Worm (Caenorhabditis elegans): Measurements from ENCODE around the gene srh-89.
A peak's percentile ranks its signal among the peaks of the same experiment; 100 is the strongest.

The srh-89 gene

ce11 chrV:7436911-7437310 is 27.7 kb downstream of the srh-89 start (continued):
- TF ChIP-seq alr-1 (tag; optimal IDR thresholded peaks at IDR 0.05; ENCODE audit: borderline replicate concordance) (no peak), lin-35 (GFP tag; optimal IDR thresholded peaks at IDR 0.05) (peak in 1 of 2 experiments; percentile 84), nhr-71 (tag; optimal IDR thresholded peaks at IDR 0.05) (peak; percentile 80), lir-3 (tag; optimal IDR thresholded peaks at IDR 0.05; ENCODE audit: poor library complexity) (no peak), nhr-90 (tag; optimal IDR thresholded peaks at IDR 0.05; ENCODE audit: poor library complexity) (peak; percentile 77), ceh-8 (GFP tag; optimal IDR thresholded peaks at IDR 0.05) (no peak), unc-130 (tag; optimal IDR thresholded peaks at IDR 0.05) (peak; percentile 72), mab-9 (GFP tag; IDR thresholded peaks at IDR 0.05) (no peak), xbp-1 (tag; optimal IDR thresholded peaks at IDR 0.05) (no peak), ets-5 (GFP tag; IDR thresholded peaks at IDR 0.05) (no peak), efl-3 (GFP tag; optimal IDR thresholded peaks at IDR 0.05) (no peak), sptf-1 (tag; optimal IDR thresholded peaks at IDR 0.05) (no peak), nhr-28 (tag; optimal IDR thresholded peaks at IDR 0.05) (no peak), aly-2 (tag; optimal IDR thresholded peaks at IDR 0.05) (no peak), blmp-1 (tag; optimal IDR thresholded peaks at IDR 0.05) (peak; percentile 94), mep-1 (tag; optimal IDR thresholded peaks at IDR 0.05) (peak; percentile 58), vab-15 (tag; optimal IDR thresholded peaks at IDR 0.05) (peak; percentile 21), Y116A8C.19 (tag; optimal IDR thresholded peaks at IDR 0.05; ENCODE audit: borderline replicate concordance) (no peak), aha-1 (tag; optimal IDR thresholded peaks at IDR 0.05) (no peak), lin-39 (tag; optimal IDR thresholded peaks at IDR 0.05) (no peak), fkh-10 (GFP tag; optimal IDR thresholded peaks at IDR 0.05) (no peak)

- no peak for TF ChIP-seq sup-37 (GFP tag; optimal IDR thresholded peaks at IDR 0.05)
- TF ChIP-seq isw-1 (GFP tag; IDR thresholded peaks at IDR 0.05): no peak
- no peak for TF ChIP-seq nhr-20 (tag; optimal IDR thresholded peaks at IDR 0.05)
- no peak for TF ChIP-seq lir-3 (tag; optimal IDR thresholded peaks at IDR 0.05; ENCODE audit: poor library complexity)
- TF ChIP-seq zip-4 (GFP tag; optimal IDR thresholded peaks at IDR 0.05): no peak
- no peak for TF ChIP-seq vab-15 (tag; optimal IDR thresholded peaks at IDR 0.05)
- TF ChIP-seq efl-1 (optimal IDR thresholded peaks at IDR 0.05): no peak
- TF ChIP-seq efl-1 (GFP tag; optimal IDR thresholded peaks at IDR 0.05 in 1 of 2): no peak
- TF ChIP-seq pqm-1 (tag; optimal IDR thresholded peaks at IDR 0.05): no peak
- no peak for TF ChIP-seq grh-1 (GFP tag; IDR thresholded peaks at IDR 0.05)
- TF ChIP-seq hlh-17 (GFP tag; optimal IDR thresholded peaks at IDR 0.05; ENCODE audit: borderline replicate concordance): no peak
Measured at ce11 chrV:7436509-7436908, 28.1 kb downstream of the srh-89 start.

ce11 chrV:7435376-7436204 is 29.0 kb downstream of the srh-89 start, which contains the start of the genes ddo-2 and F25E5.8:
TSS of gene ddo-2 (minus strand) at chrV:7435705.
TSS of gene F25E5.8 (plus strand) at chrV:7435930.
- TF ChIP-seq F16B12.6 (tag; optimal IDR thresholded peaks at IDR 0.05) (no peak), grh-1 (GFP tag; IDR thresholded peaks at IDR 0.05) (0 out of 2 replicates have a peak, but pooled peaks have one; percentile 7), C34B4.2 (tag; optimal IDR thresholded peaks at IDR 0.05) (no peak), zag-1 (tag; optimal IDR thresholded peaks at IDR 0.05) (no peak), lin-14 (GFP tag; optimal IDR thresholded peaks at IDR 0.05) (peak; percentile 18), lin-15B (tag; optimal IDR thresholded peaks at IDR 0.05) (no peak), unc-130 (tag; optimal IDR thresholded peaks at IDR 0.05) (peak; percentile 81), nhr-85 (tag) (peak; percentile 87), nhr-237 (tag; optimal IDR thresholded peaks at IDR 0.05) (no peak), sup-37 (GFP tag; optimal IDR thresholded peaks at IDR 0.05) (no peak), tbx-2 (tag; optimal IDR thresholded peaks at IDR 0.05) (peak; percentile 20), nhr-20 (tag; optimal IDR thresholded peaks at IDR 0.05) (peak; percentile 19), snu-23 (GFP tag; optimal IDR thresholded peaks at IDR 0.05) (peak; percentile 32), nhr-19 (GFP tag; conservative IDR thresholded peaks at IDR 0.05) (peak; percentile 72), skn-1 (tag; optimal IDR thresholded peaks at IDR 0.05) (peak; percentile 24), nhr-76 (tag; optimal IDR thresholded peaks at IDR 0.05) (no peak), alr-1 (tag; optimal IDR thresholded peaks at IDR 0.05; ENCODE audit: borderline replicate concordance) (no peak), blmp-1 (tag; optimal IDR thresholded peaks at IDR 0.05) (peak; percentile 83), elt-3 (tag; optimal IDR thresholded peaks at IDR 0.05) (peak in 1 of 6 experiments; percentile 68), nhr-90 (tag; optimal IDR thresholded peaks at IDR 0.05; ENCODE audit: poor library complexity) (peak; percentile 48), mab-9 (GFP tag; IDR thresholded peaks at IDR 0.05) (no peak), lin-35 (GFP tag; optimal IDR thresholded peaks at IDR 0.05) (peak in 1 of 2 experiments; percentile 31), mdl-1 (tag; optimal IDR thresholded peaks at IDR 0.05) (peak in 1 of 2 experiments; percentile 38)
